Fruit fly (Drosophila melanogaster) whole organism, embryonic: ENCODE results near the gene wek.

Source experiments
- BEAF-32 ChIP-seq: fragments of 200-800 bp; sonication (Bioruptor generic); optimal IDR thresholded peaks from 3 replicates; lab custom pipeline; 2017; ENCODE audit warnings: missing biosample characterization, missing genetic modification characterization, mild to moderate bottlenecking, moderate library complexity, missing genetic modification reagents
- Bgb ChIP-seq: fragments of 200-800 bp; sonication (Bioruptor generic); IDR thresholded peaks from 2 replicates; pipeline ENCODE4 v1.3.6; 2022; ENCODE audit warnings: missing biosample characterization, missing genetic modification characterization; ENCODE audit not compliant: partially characterized antibody
- CG13424 ChIP-seq: fragments of 200-800 bp; sonication (Bioruptor generic); optimal IDR thresholded peaks from 2 replicates; lab custom pipeline; 2019; ENCODE audit warnings: missing biosample characterization, mild to moderate bottlenecking, missing genetic modification characterization, moderate library complexity
- CG14710 ChIP-seq: fragments of 200-800 bp; sonication (Bioruptor generic); optimal IDR thresholded peaks from 3 replicates; lab custom pipeline; 2019; ENCODE audit warnings: missing biosample characterization, mild to moderate bottlenecking, missing genetic modification characterization, moderate library complexity
- CG1603 ChIP-seq: fragments of 200-800 bp; sonication (Bioruptor generic); optimal IDR thresholded peaks from 2 replicates; lab custom pipeline; 2019; ENCODE audit warnings: missing biosample characterization, mild to moderate bottlenecking, missing genetic modification characterization, moderate library complexity
- CG16813 ChIP-seq: fragments of 200-800 bp; sonication (Bioruptor generic); IDR thresholded peaks from 3 replicates; pipeline ENCODE4 v1.3.6; 2022; ENCODE audit warnings: missing biosample characterization, missing genetic modification characterization; ENCODE audit not compliant: partially characterized antibody
- CG2202 ChIP-seq: fragments of 200-800 bp; sonication (Bioruptor generic); optimal IDR thresholded peaks from 2 replicates; lab custom pipeline; 2018; ENCODE audit warnings: missing biosample characterization, mild to moderate bottlenecking, missing genetic modification characterization
- CG30020 ChIP-seq: fragments of 200-800 bp; optimal IDR thresholded peaks from 2 replicates; lab custom pipeline; 2019; ENCODE audit warnings: missing biosample characterization, mild to moderate bottlenecking, missing genetic modification characterization, moderate library complexity
- CG31388 ChIP-seq: fragments of 200-800 bp; sonication (Bioruptor generic); optimal IDR thresholded peaks from 2 replicates; lab custom pipeline; 2016; ENCODE audit warnings: missing biosample characterization, missing genetic modification characterization
- CG32767 ChIP-seq: fragments of 200-800 bp; sonication (Bioruptor generic); IDR thresholded peaks from 2 replicates; pipeline ENCODE4 v1.3.6; 2022; ENCODE audit warnings: missing biosample characterization, missing genetic modification characterization
- CG3281 ChIP-seq: fragments of 200-800 bp; sonication (Bioruptor generic); optimal IDR thresholded peaks from 3 replicates; lab custom pipeline; 2017; ENCODE audit warnings: missing biosample characterization, mild to moderate bottlenecking, missing genetic modification characterization
- CG4424 ChIP-seq: fragments of 200-800 bp; sonication (Bioruptor generic); optimal IDR thresholded peaks from 3 replicates; lab custom pipeline; 2016; ENCODE audit warnings: missing biosample characterization, missing genetic modification characterization
- CG4617 ChIP-seq: fragments of 200-800 bp; sonication (Bioruptor generic); optimal IDR thresholded peaks from 3 replicates; lab custom pipeline; 2016; ENCODE audit warnings: missing biosample characterization, missing genetic modification characterization, borderline replicate concordance
- CG4820 ChIP-seq: fragments of 200-800 bp; sonication (Bioruptor generic); optimal IDR thresholded peaks from 3 replicates; lab custom pipeline; 2016; ENCODE audit warnings: missing biosample characterization, missing genetic modification characterization
- CG6175 ChIP-seq: fragments of 200-800 bp; sonication (Bioruptor generic); IDR thresholded peaks from 3 replicates; pipeline ENCODE4 v1.3.6; 2022; ENCODE audit warnings: missing biosample characterization, missing genetic modification characterization
- CG7928 ChIP-seq: fragments of 200-800 bp; sonication (Bioruptor generic); optimal IDR thresholded peaks from 2 replicates; lab custom pipeline; 2017; ENCODE audit warnings: missing biosample characterization, mild to moderate bottlenecking, missing genetic modification characterization
- Doc3 ChIP-seq: fragments of 200-800 bp; sonication (Bioruptor generic); IDR thresholded peaks from 3 replicates; pipeline ENCODE4 v1.3.6; 2022; ENCODE audit warnings: missing biosample characterization, missing genetic modification characterization; ENCODE audit not compliant: partially characterized antibody
- Dref ChIP-seq: fragments of 200-800 bp; sonication (Bioruptor generic); IDR thresholded peaks from 2 replicates; pipeline ENCODE4 v1.3.6; 2022; ENCODE audit warnings: missing biosample characterization, missing genetic modification characterization
- E2f2 ChIP-seq: fragments of 200-800 bp; sonication (Bioruptor generic); IDR thresholded peaks from 2 replicates; pipeline ENCODE4 v1.3.6; 2022; ENCODE audit warnings: missing biosample characterization, missing genetic modification characterization
- HLH4C ChIP-seq: fragments of 200-800 bp; sonication (Bioruptor generic); IDR thresholded peaks from 3 replicates; pipeline ENCODE4 v1.3.6; 2022; ENCODE audit warnings: missing biosample characterization, missing genetic modification characterization; ENCODE audit not compliant: partially characterized antibody
- Lpt ChIP-seq: fragments of >200 bp; optimal IDR thresholded peaks from 2 replicates; lab custom pipeline; 2018; ENCODE audit warnings: missing biosample characterization, missing genetic modification characterization
- MBD-R2 ChIP-seq: fragments of 200-800 bp; sonication (Bioruptor generic); IDR thresholded peaks from 2 replicates; pipeline ENCODE4 v1.3.6; 2022; ENCODE audit warnings: missing biosample characterization, missing genetic modification characterization
- Neu2 ChIP-seq: fragments of 200-800 bp; sonication (Bioruptor generic); optimal IDR thresholded peaks from 3 replicates; lab custom pipeline; 2016; ENCODE audit warnings: missing biosample characterization, missing genetic modification characterization, borderline replicate concordance
- Opbp ChIP-seq: fragments of 200-800 bp; sonication (Bioruptor generic); IDR thresholded peaks from 3 replicates; pipeline ENCODE4 v1.3.6; 2022; ENCODE audit warnings: missing biosample characterization, missing genetic modification characterization; ENCODE audit not compliant: partially characterized antibody
- Ptx1 ChIP-seq: fragments of 200-800 bp; sonication (Bioruptor generic); IDR thresholded peaks from 2 replicates; pipeline ENCODE4 v1.3.6; 2022; ENCODE audit warnings: missing biosample characterization, missing genetic modification characterization
- Sin3A ChIP-seq: fragments of >200 bp; optimal IDR thresholded peaks from 2 replicates; lab custom pipeline; 2018
- Sry-β ChIP-seq: fragments of 200-800 bp; sonication (Bioruptor generic); optimal IDR thresholded peaks from 2 replicates; lab custom pipeline; 2018; ENCODE audit warnings: missing biosample characterization, mild to moderate bottlenecking, missing genetic modification characterization, moderate library complexity
- Taf1 ChIP-seq: fragments of 200-800 bp; sonication (Bioruptor generic); IDR thresholded peaks from 2 replicates; pipeline ENCODE4 v1.3.6; 2022; ENCODE audit warnings: missing biosample characterization, missing genetic modification characterization
- YL-1 ChIP-seq: fragments of 200-800 bp; sonication (Bioruptor generic); optimal IDR thresholded peaks from 3 replicates; lab custom pipeline; 2017; ENCODE audit warnings: missing biosample characterization, mild to moderate bottlenecking, missing genetic modification characterization
- amos ChIP-seq: fragments of 200-800 bp; sonication (Bioruptor generic); IDR thresholded peaks from 2 replicates; pipeline ENCODE4 v1.3.6; 2022; ENCODE audit warnings: missing biosample characterization, missing genetic modification characterization; ENCODE audit not compliant: partially characterized antibody
- ato ChIP-seq: fragments of 200-800 bp; sonication (Bioruptor generic); IDR thresholded peaks from 2 replicates; pipeline ENCODE4 v1.3.6; 2022; ENCODE audit warnings: missing biosample characterization, missing genetic modification characterization; ENCODE audit not compliant: partially characterized antibody
- chinmo ChIP-seq: fragments of 200-800 bp; sonication (Bioruptor generic); IDR thresholded peaks from 4 replicates; pipeline ENCODE4 v1.3.6; 2022; ENCODE audit warnings: missing biosample characterization, missing genetic modification characterization; ENCODE audit not compliant: partially characterized antibody
- crp ChIP-seq, 2 experiments: fragments of 200-800 bp; sonication (Bioruptor generic); optimal IDR thresholded peaks; 2 replicates in 1 of 2; 3 replicates in 1 of 2; lab custom pipeline; 2017; ENCODE audit warnings: missing biosample characterization in 2 of 2, missing genetic modification characterization in 2 of 2, mild to moderate bottlenecking in 1 of 2, moderate library complexity in 1 of 2
- cwo ChIP-seq: fragments of 200-800 bp; sonication (Bioruptor generic); optimal IDR thresholded peaks from 3 replicates; lab custom pipeline; 2017; ENCODE audit warnings: missing biosample characterization, missing genetic modification characterization, mild to moderate bottlenecking, moderate library complexity, missing genetic modification reagents
- dm ChIP-seq: fragments of 200-800 bp; sonication (Bioruptor generic); optimal IDR thresholded peaks from 3 replicates; lab custom pipeline; 2016; ENCODE audit warnings: missing biosample characterization, missing genetic modification characterization
- dmrt99B ChIP-seq: fragments of 200-800 bp; sonication (Bioruptor generic); optimal IDR thresholded peaks from 2 replicates; lab custom pipeline; 2018; ENCODE audit warnings: missing biosample characterization, mild to moderate bottlenecking, missing genetic modification characterization, moderate library complexity
- ewg ChIP-seq: fragments of 200-800 bp; sonication (Bioruptor generic); optimal IDR thresholded peaks from 3 replicates; lab custom pipeline; 2017; ENCODE audit warnings: mild to moderate bottlenecking, missing biosample characterization, missing genetic modification reagents, missing genetic modification characterization
- fd3F ChIP-seq: fragments of 200-800 bp; sonication (Bioruptor generic); optimal IDR thresholded peaks from 2 replicates; lab custom pipeline; 2018; ENCODE audit warnings: missing biosample characterization, mild to moderate bottlenecking, missing genetic modification characterization, moderate library complexity
- fu2 ChIP-seq: fragments of 200-800 bp; sonication (Bioruptor generic); optimal IDR thresholded peaks from 2 replicates; lab custom pipeline; 2016; ENCODE audit warnings: missing biosample characterization, missing genetic modification characterization
- gcm2 ChIP-seq: fragments of 200-800 bp; sonication (Bioruptor generic); optimal IDR thresholded peaks from 2 replicates; lab custom pipeline; 2016; ENCODE audit warnings: missing biosample characterization, missing genetic modification characterization
- grau ChIP-seq: fragments of 200-800 bp; optimal IDR thresholded peaks from 3 replicates; lab custom pipeline; 2019; ENCODE audit warnings: missing biosample characterization, mild to moderate bottlenecking, missing genetic modification characterization, moderate library complexity
- jing ChIP-seq: fragments of 200-800 bp; sonication (Bioruptor generic); optimal IDR thresholded peaks from 2 replicates; lab custom pipeline; 2018; ENCODE audit warnings: missing biosample characterization, mild to moderate bottlenecking, missing genetic modification characterization
- nerfin-2 ChIP-seq: fragments of 200-800 bp; sonication (Bioruptor generic); IDR thresholded peaks from 2 replicates; pipeline ENCODE4 v1.3.6; 2022; ENCODE audit warnings: missing biosample characterization, missing genetic modification characterization; ENCODE audit not compliant: partially characterized antibody
- pfk ChIP-seq: fragments of 200-800 bp; sonication (Bioruptor generic); optimal IDR thresholded peaks from 2 replicates; lab custom pipeline; 2018; ENCODE audit warnings: missing biosample characterization, mild to moderate bottlenecking, missing genetic modification characterization, moderate library complexity
- pzg ChIP-seq: fragments of 200-800 bp; sonication (Bioruptor generic); optimal IDR thresholded peaks from 3 replicates; lab custom pipeline; 2018; ENCODE audit warnings: missing biosample characterization, mild to moderate bottlenecking, missing genetic modification characterization, moderate library complexity
- row ChIP-seq: fragments of 200-800 bp; sonication (Bioruptor generic); IDR thresholded peaks from 3 replicates; pipeline ENCODE4 v1.3.6; 2022; ENCODE audit warnings: missing biosample characterization, missing genetic modification characterization
- twi ChIP-seq: fragments of 200-800 bp; optimal IDR thresholded peaks from 2 replicates; lab custom pipeline; 2019; ENCODE audit warnings: missing biosample characterization, mild to moderate bottlenecking, missing genetic modification characterization, moderate library complexity
- vnd ChIP-seq: fragments of 200-800 bp; sonication (Bioruptor generic); IDR thresholded peaks from 3 replicates; pipeline ENCODE4 v1.3.6; 2022; ENCODE audit warnings: missing biosample characterization, missing genetic modification characterization; ENCODE audit not compliant: partially characterized antibody
- zen ChIP-seq: fragments of 200-800 bp; sonication (Bioruptor generic); optimal IDR thresholded peaks from 3 replicates; lab custom pipeline; 2018; ENCODE audit warnings: missing biosample characterization, mild to moderate bottlenecking, missing genetic modification characterization, moderate library complexity

wek gene

DNA sequence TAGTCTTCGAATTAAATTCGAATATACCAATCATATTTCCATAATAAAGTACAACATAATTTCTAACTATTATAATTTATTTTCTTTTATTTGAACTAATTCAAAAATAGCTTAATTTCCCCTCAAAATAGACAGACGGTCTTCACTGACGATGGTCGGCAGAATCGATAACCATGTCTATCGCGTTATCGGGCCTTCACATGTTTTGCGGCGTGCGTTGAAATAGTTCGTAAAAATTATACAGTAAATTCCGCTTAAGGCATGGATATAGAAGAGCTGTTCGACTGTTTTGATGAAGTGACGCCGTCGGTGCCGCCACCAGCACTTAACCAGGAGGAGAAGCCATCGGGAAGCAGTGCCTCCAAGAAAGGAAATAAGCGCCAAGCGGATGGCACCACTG, 16.1 kb downstream of the wek start, which contains the start of gene Mtr4 (continued):
- TF ChIP-seq ato (GFP tag; lab: Robert Waterston, UW), result peak; percentile 19; the same call in 1 of the 2 replicates
- TF ChIP-seq Ptx1 (GFP tag; lab: Robert Waterston, UW), result no peak
- peak; percentile 16 for TF ChIP-seq BEAF-32 (GFP tag; lab: Kevin White, UChicago)
- no peak for TF ChIP-seq dmrt99B (tag; lab: Kevin White, UChicago)
- peak; percentile 18 for TF ChIP-seq CG4617 (GFP tag; lab: Kevin White, UChicago)
- TF ChIP-seq Lpt (GFP tag; lab: Kevin White, UChicago), result no peak
- TF ChIP-seq CG6175 (GFP tag; lab: Robert Waterston, UW), result no peak
- peak; percentile 40 for TF ChIP-seq pzg (GFP tag; lab: Kevin White, UChicago)
- TF ChIP-seq Bgb (GFP tag; lab: Robert Waterston, UW), result peak; percentile 41; the same call in 1 of the 2 replicates
- 0 out of 3 replicates have a peak, but pooled peaks have one; percentile 34 for TF ChIP-seq Doc3 (GFP tag; lab: Robert Waterston, UW)
- TF ChIP-seq twi (tag; lab: Kevin White, UChicago), result no peak
- TF ChIP-seq CG2202, result no peak
- peak; percentile 76 for TF ChIP-seq dm
- no peak for TF ChIP-seq vnd
- peak; percentile 79 for TF ChIP-seq Dref (GFP tag; lab: Robert Waterston, UW)
- peak in 1 of 2 experiments; percentile 42 for TF ChIP-seq crp (GFP tag; optimal IDR thresholded peaks at IDR 0.05; lab: Kevin White, UChicago)
- no peak for TF ChIP-seq chinmo (GFP tag; lab: Robert Waterston, UW)
- TF ChIP-seq row, result peak; percentile 80
- no peak for TF ChIP-seq CG7928 (GFP tag; lab: Kevin White, UChicago)
- peak; percentile 42 for TF ChIP-seq YL-1
- no peak for TF ChIP-seq CG3281
- no peak for TF ChIP-seq Neu2 (GFP tag; lab: Kevin White, UChicago)
- peak; percentile 71 for TF ChIP-seq HLH4C (GFP tag; lab: Robert Waterston, UW)
- TF ChIP-seq fd3F (GFP tag; lab: Kevin White, UChicago), result no peak
- no peak for TF ChIP-seq CG32767 (GFP tag; lab: Robert Waterston, UW)
- TF ChIP-seq CG13424 (tag; lab: Kevin White, UChicago), result no peak
- no peak for TF ChIP-seq cwo
- TF ChIP-seq CG31388 (GFP tag; lab: Kevin White, UChicago), result no peak
- TF ChIP-seq Taf1, result no peak
- no peak for TF ChIP-seq gcm2 (GFP tag; lab: Kevin White, UChicago)
- TF ChIP-seq MBD-R2 (GFP tag; lab: Robert Waterston, UW), result peak; percentile 71
- no peak for TF ChIP-seq CG1603 (tag; lab: Kevin White, UChicago)
- TF ChIP-seq Sin3A (lab: Kevin White, UChicago), result peak; percentile 11
- no peak for TF ChIP-seq CG4820 (GFP tag; lab: Kevin White, UChicago)
- TF ChIP-seq CG4424 (GFP tag; lab: Kevin White, UChicago), result no peak
- TF ChIP-seq jing (GFP tag; lab: Kevin White, UChicago), result no peak
- TF ChIP-seq CG30020 (tag; lab: Kevin White, UChicago), result peak; percentile 11
- no peak for TF ChIP-seq zen (tag; lab: Kevin White, UChicago)
- TF ChIP-seq grau (tag; lab: Kevin White, UChicago), result no peak
- peak; percentile 53; the same call in 1 of the 2 replicates for TF ChIP-seq nerfin-2
- TF ChIP-seq ewg (GFP tag; lab: Kevin White, UChicago), result no peak
- peak; percentile 94 for TF ChIP-seq Sry-β (GFP tag; lab: Kevin White, UChicago)
- peak; percentile 24; the same call in 1 of the 2 replicates for TF ChIP-seq amos (GFP tag; lab: Robert Waterston, UW)
- no peak for TF ChIP-seq pfk (GFP tag; lab: Kevin White, UChicago)
- no peak for TF ChIP-seq fu2 (GFP tag; lab: Kevin White, UChicago)
- TF ChIP-seq CG14710 (tag; lab: Kevin White, UChicago), result peak; percentile 28
- TF ChIP-seq CG16813 (GFP tag; lab: Robert Waterston, UW), result peak; percentile 41; the same call in 1 of the 3 replicates
- no peak for TF ChIP-seq Opbp (GFP tag; lab: Robert Waterston, UW)
- TF ChIP-seq E2f2, result peak; percentile 61; the same call in 1 of the 2 replicates
